Worm (Caenorhabditis elegans) whole organism, young adult: Measurements from ENCODE around the gene gmap-2.

ENCODE experiments used
- ZK185.1 ChIP-seq: sonication (generic microtip); optimal IDR thresholded peaks from 2 replicates; lab custom pipeline; 2016; ENCODE audit warnings: mild to moderate bottlenecking, missing genetic modification characterization, missing compliant biosample characterization; ENCODE audit not compliant: poor library complexity, severe bottlenecking
- ceh-79 ChIP-seq: sonication (generic microtip); optimal IDR thresholded peaks from 2 replicates; lab custom pipeline; 2017; ENCODE audit warnings: mild to moderate bottlenecking, missing genetic modification characterization, missing compliant biosample characterization
- chd-7 ChIP-seq: sonication (generic microtip); optimal IDR thresholded peaks from 2 replicates; lab custom pipeline; 2016; ENCODE audit warnings: mild to moderate bottlenecking, missing genetic modification characterization, moderate library complexity, missing compliant biosample characterization
- dpl-1 ChIP-seq: fragments of 150-350 bp; optimal IDR thresholded peaks from 2 replicates; lab custom pipeline; 2014; ENCODE audit warnings: missing biosample characterization, missing genetic modification reagents, missing genetic modification characterization
- egl-44 ChIP-seq: fragments of 200-800 bp; sonication (Bioruptor generic); IDR thresholded peaks from 2 replicates; pipeline ENCODE4 v1.3.6; 2022; ENCODE audit warnings: missing genetic modification reagents, missing genetic modification characterization, missing compliant biosample characterization
- egrh-3 ChIP-seq: fragments of 200-800 bp; sonication (Bioruptor generic); IDR thresholded peaks from 2 replicates; pipeline ENCODE4 v1.3.6; 2022; ENCODE audit warnings: missing genetic modification reagents, missing genetic modification characterization, missing compliant biosample characterization
- mes-4 ChIP-seq: sonication (generic microtip); optimal IDR thresholded peaks from 2 replicates; lab custom pipeline; 2016; ENCODE audit warnings: missing genotype, missing genetic modification characterization, missing compliant biosample characterization
- rpc-1 ChIP-seq, 2 experiments: fragments of 150-350 bp in 1 of 2; sonication (generic microtip) in 1 of 2; optimal IDR thresholded peaks; 2 replicates each; lab custom pipeline; 2014 to 2018; ENCODE audit warnings: missing biosample characterization in 1 of 2, missing genetic modification characterization in 1 of 2, missing genetic modification reagents in 1 of 2, missing genotype in 1 of 2
- zfh-2 ChIP-seq: fragments of 200-800 bp; sonication (Bioruptor generic); conservative IDR thresholded peaks from 2 replicates; pipeline ENCODE4 v1.3.6; 2022; ENCODE audit warnings: missing genetic modification reagents, missing genetic modification characterization, missing compliant biosample characterization

DNA sequence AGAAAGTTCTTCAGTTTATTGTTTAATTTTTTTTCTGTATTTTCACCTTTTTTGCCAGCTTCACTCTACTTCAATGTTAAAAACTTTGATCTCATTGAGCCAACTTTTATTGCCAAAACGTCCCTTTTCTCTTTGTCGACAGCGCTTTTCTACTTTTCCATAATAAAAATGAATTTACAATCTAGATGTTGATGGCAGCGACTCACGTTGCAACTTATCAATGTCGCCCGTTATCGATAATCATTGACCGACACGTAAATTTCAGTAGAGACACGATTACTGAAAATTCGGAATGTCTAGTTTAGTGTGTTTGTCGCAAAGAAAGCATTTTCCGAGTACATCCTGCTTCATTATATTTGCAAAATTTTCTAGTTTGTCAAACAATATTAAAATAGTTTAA, 36.7 kb upstream of the gmap-2 start:
- TF ChIP-seq dpl-1 (GFP tag; lab: Kevin White, UChicago): no peak
- TF ChIP-seq ceh-79 (tag; lab: Kevin White, UChicago): no peak
- no peak for TF ChIP-seq rpc-1 (optimal IDR thresholded peaks at IDR 0.05; lab: Kevin White, UChicago)
- no peak for TF ChIP-seq rpc-1 (tag; optimal IDR thresholded peaks at IDR 0.05; lab: Kevin White, UChicago)
- no peak for TF ChIP-seq egl-44 (GFP tag; lab: Robert Waterston, UW)
- no peak for TF ChIP-seq egrh-3 (GFP tag; lab: Robert Waterston, UW)
- TF ChIP-seq ZK185.1: no peak
- TF ChIP-seq mes-4 (tag; lab: Kevin White, UChicago): no peak
- TF ChIP-seq chd-7 (tag; lab: Kevin White, UChicago): no peak
- TF ChIP-seq zfh-2: no peak
